Fruit fly (Drosophila melanogaster): Measurements from ENCODE around the gene Mur18B.

Mur18B gene

dm6 chrX:19164726-19165125 is 48.3 kb upstream of the Mur18B start (continued):
- 0 out of 2 replicates have a peak, but pooled peaks have one; percentile 30 for TF ChIP-seq ttk (GFP tag; IDR thresholded peaks at IDR 0.05)
- peak; percentile 86 for TF ChIP-seq Ets65A (GFP tag)
- TF ChIP-seq slp2 (GFP tag; optimal IDR thresholded peaks at IDR 0.05), result peak; percentile 17
- peak; percentile 7 for TF ChIP-seq CG12391 (tag; optimal IDR thresholded peaks at IDR 0.05)
- no peak for TF ChIP-seq gcm (GFP tag; optimal IDR thresholded peaks at IDR 0.05)
- peak; percentile 23 for TF ChIP-seq unpg (GFP tag; optimal IDR thresholded peaks at IDR 0.05)
- TF ChIP-seq Pdp1 (GFP tag; optimal IDR thresholded peaks at IDR 0.05), result peak in 1 of 2 experiments; percentile 5
- peak; percentile 4 for TF ChIP-seq Blimp-1 (GFP tag; optimal IDR thresholded peaks at IDR 0.05)
- TF ChIP-seq Med (GFP tag), result peak; percentile 8
- TF ChIP-seq Camta (GFP tag; optimal IDR thresholded peaks at IDR 0.05), result peak; percentile 34
- peak; percentile 39 for TF ChIP-seq CG2120 (GFP tag; optimal IDR thresholded peaks at IDR 0.05)
- peak; percentile 60 for TF ChIP-seq CG11504 (tag; optimal IDR thresholded peaks at IDR 0.05)
- peak; percentile 15 for TF ChIP-seq PHDP (tag; optimal IDR thresholded peaks at IDR 0.05)
- peak; percentile 48 for TF ChIP-seq dmrt99B (tag; optimal IDR thresholded peaks at IDR 0.05)
- no peak for TF ChIP-seq ewg (GFP tag; optimal IDR thresholded peaks at IDR 0.05)
- peak; percentile 5 for TF ChIP-seq grau (tag; optimal IDR thresholded peaks at IDR 0.05)
- peak; percentile 43 for TF ChIP-seq CG17359 (tag; optimal IDR thresholded peaks at IDR 0.05)
- peak; percentile 22 for TF ChIP-seq CG8944 (GFP tag; optimal IDR thresholded peaks at IDR 0.05)
- no peak for TF ChIP-seq prd (optimal IDR thresholded peaks at IDR 0.05)
- TF ChIP-seq prd (GFP tag; IDR thresholded peaks at IDR 0.05), result peak; percentile 43; the same call in 1 of the 3 replicates
- peak; percentile 15 for TF ChIP-seq pum (GFP tag; optimal IDR thresholded peaks at IDR 0.05)
- TF ChIP-seq bab2 (GFP tag; optimal IDR thresholded peaks at IDR 0.05), result peak; percentile 32
- no peak for TF ChIP-seq pfk (GFP tag; optimal IDR thresholded peaks at IDR 0.05)
- peak; percentile 36 for TF ChIP-seq lbe (GFP tag; optimal IDR thresholded peaks at IDR 0.05)
- no peak for TF ChIP-seq salm (tag; optimal IDR thresholded peaks at IDR 0.05)
- TF ChIP-seq CG11695 (GFP tag; IDR thresholded peaks at IDR 0.05), result 0 out of 3 replicates have a peak, but pooled peaks have one; percentile 9
- TF ChIP-seq CG14667 (GFP tag; IDR thresholded peaks at IDR 0.05), result no peak
- peak in 1 of 2 experiments; percentile 21 for TF ChIP-seq dpn (GFP tag; optimal IDR thresholded peaks at IDR 0.05)
- TF ChIP-seq chif (GFP tag; optimal IDR thresholded peaks at IDR 0.05), result peak; percentile 30 to 37
- TF ChIP-seq dimm (GFP tag; IDR thresholded peaks at IDR 0.05), result no peak
- TF ChIP-seq CG12155 (GFP tag; optimal IDR thresholded peaks at IDR 0.05), result peak; percentile 14
- TF ChIP-seq CG7987 (GFP tag; optimal IDR thresholded peaks at IDR 0.05), result no peak
- no peak for TF ChIP-seq h (optimal IDR thresholded peaks at IDR 0.05)
- peak; percentile 1 for TF ChIP-seq CG18764 (GFP tag; optimal IDR thresholded peaks at IDR 0.05)
- peak; percentile 5 for TF ChIP-seq ems (GFP tag; optimal IDR thresholded peaks at IDR 0.05)
- TF ChIP-seq lmd (GFP tag; IDR thresholded peaks at IDR 0.05), result 0 out of 2 replicates have a peak, but pooled peaks have one; percentile 37
- TF ChIP-seq CG31224 (GFP tag; IDR thresholded peaks at IDR 0.05), result no peak
- no peak for TF ChIP-seq CG2202 (tag; optimal IDR thresholded peaks at IDR 0.05)
- TF ChIP-seq ranshi (GFP tag; IDR thresholded peaks at IDR 0.05), result no peak
- TF ChIP-seq ERR (GFP tag; optimal IDR thresholded peaks at IDR 0.05), result no peak
- no peak for TF ChIP-seq YL-1 (GFP tag; optimal IDR thresholded peaks at IDR 0.05)
- TF ChIP-seq CG6854 (GFP tag; optimal IDR thresholded peaks at IDR 0.05), result peak; percentile 0
- TF ChIP-seq CG6683 (GFP tag; optimal IDR thresholded peaks at IDR 0.05), result no peak
- TF ChIP-seq HLH54F (GFP tag; optimal IDR thresholded peaks at IDR 0.05), result peak; percentile 10
- peak; percentile 2 for TF ChIP-seq Hmr (GFP tag; optimal IDR thresholded peaks at IDR 0.05)
- peak; percentile 38 for TF ChIP-seq CG9609 (GFP tag; optimal IDR thresholded peaks at IDR 0.05)
- 0 out of 2 replicates have a peak, but pooled peaks have one; percentile 21 for TF ChIP-seq CG31441 (GFP tag; IDR thresholded peaks at IDR 0.05)
- peak; percentile 27 for TF ChIP-seq mam (GFP tag; optimal IDR thresholded peaks at IDR 0.05)
